Worm (Caenorhabditis elegans): ENCODE results near the gene sra-10.

sra-10 gene

DNA sequence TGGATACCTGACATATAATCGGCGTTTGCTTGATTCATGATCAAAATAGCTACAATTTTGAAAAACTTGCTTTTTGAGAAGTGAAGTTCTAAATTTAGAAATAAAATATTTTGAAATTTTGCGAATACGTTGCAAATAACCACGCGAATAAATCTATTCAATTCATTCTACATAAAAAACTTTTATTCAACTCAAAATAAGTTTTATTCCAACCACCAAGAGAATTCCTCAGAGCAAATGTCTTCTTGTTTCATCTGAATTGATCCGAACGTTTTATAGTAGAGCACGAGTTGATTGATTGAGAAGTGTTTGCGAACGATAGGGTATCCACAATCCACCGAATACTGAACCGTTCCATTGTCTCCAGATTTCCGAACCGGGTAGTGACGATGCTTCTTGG, 20.8 kb upstream of the sra-10 start, which contains the start of gene F44F4.9:
F44F4.9 (minus strand) TSS at position 101 of the 400 bp plus-strand sequence.
- TF ChIP-seq Y95B8A.8 (GFP tag; IDR thresholded peaks at IDR 0.05) (no peak), Y53F4B.3 (GFP tag; IDR thresholded peaks at IDR 0.05) (no peak), let-607 (tag; optimal IDR thresholded peaks at IDR 0.05) (no peak), xnd-1 (tag; optimal IDR thresholded peaks at IDR 0.05) (no peak), ceh-27 (GFP tag; optimal IDR thresholded peaks at IDR 0.05) (no peak), aptf-3 (GFP tag; IDR thresholded peaks at IDR 0.05) (no peak), atf-7 (tag; optimal IDR thresholded peaks at IDR 0.05) (no peak)

DNA sequence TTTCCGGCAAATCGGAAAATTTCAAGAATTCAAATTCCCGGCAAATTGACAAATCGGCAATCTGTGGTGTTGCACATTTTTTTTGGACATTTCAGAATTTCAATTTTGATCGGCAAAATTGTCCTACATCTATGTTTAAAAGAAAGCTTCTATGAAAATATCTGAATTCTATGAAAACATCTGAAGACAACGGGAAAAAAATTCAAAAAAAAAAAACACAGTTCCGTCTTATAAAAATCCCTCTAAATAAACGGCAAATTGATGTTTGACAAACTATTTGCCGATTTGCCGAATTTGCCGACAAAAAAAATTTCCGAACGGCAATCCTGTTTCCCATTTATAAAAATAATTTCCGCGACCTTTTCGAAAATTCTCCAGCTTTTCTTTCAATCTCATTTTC, 19.5 kb upstream of the sra-10 start, which contains the start of gene F44F4.15:
F44F4.15 (plus strand) TSS at position 301 of the 400 bp plus-strand sequence.
- TF ChIP-seq repo-1 (tag; optimal IDR thresholded peaks at IDR 0.05) (no peak), lsy-27 (tag; optimal IDR thresholded peaks at IDR 0.05; ENCODE audit: borderline replicate concordance, insufficient read depth) (no peak), sptf-2 (GFP tag; optimal IDR thresholded peaks at IDR 0.05) (no peak), snpc-1.1 (tag; optimal IDR thresholded peaks at IDR 0.05; ENCODE audit: insufficient read depth) (no peak), ceh-27 (GFP tag; optimal IDR thresholded peaks at IDR 0.05) (no peak), ceh-40 (GFP tag; IDR thresholded peaks at IDR 0.05) (no peak), ceh-58 (GFP tag; IDR thresholded peaks at IDR 0.05) (no peak), madf-8 (GFP tag; conservative IDR thresholded peaks at IDR 0.05) (no peak)

DNA sequence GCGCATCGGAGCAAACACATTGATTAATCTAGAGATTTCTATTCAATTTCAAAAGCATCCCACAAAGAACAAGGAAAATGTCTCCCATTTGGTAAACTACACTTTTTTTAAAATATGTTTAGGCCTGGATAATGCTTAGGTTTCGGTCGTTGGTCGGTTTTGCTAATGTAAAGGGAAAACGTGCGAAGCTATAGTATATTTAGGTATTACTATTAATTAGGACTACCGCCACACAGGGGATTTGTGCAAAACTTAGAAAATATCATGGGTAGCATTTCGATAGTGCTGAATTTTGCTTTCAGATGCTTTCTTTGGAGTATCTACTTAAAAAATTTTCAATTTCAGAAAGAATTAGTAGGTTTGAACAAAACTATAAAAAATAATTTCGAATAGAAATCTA, 18.1 kb upstream of the sra-10 start:
- no peak for TF ChIP-seq F33H1.4 (GFP tag; IDR thresholded peaks at IDR 0.05)
- TF ChIP-seq B0035.1 (tag; optimal IDR thresholded peaks at IDR 0.05), result no peak
- no peak for TF ChIP-seq F52B5.7 (tag; optimal IDR thresholded peaks at IDR 0.05)
- no peak for TF ChIP-seq mcd-1 (GFP tag; IDR thresholded peaks at IDR 0.05)
- TF ChIP-seq ekl-4 (GFP tag; IDR thresholded peaks at IDR 0.05), result no peak
- TF ChIP-seq lag-1 (GFP tag; IDR thresholded peaks at IDR 0.05), result no peak
- no peak for TF ChIP-seq F49E8.2 (tag; optimal IDR thresholded peaks at IDR 0.05; ENCODE audit: insufficient read depth)
- no peak for TF ChIP-seq zim-3 (tag; optimal IDR thresholded peaks at IDR 0.05)
- TF ChIP-seq C06A6.2 (GFP tag; conservative IDR thresholded peaks at IDR 0.05), result no peak
- TF ChIP-seq F22D6.2 (tag; optimal IDR thresholded peaks at IDR 0.05), result no peak
- TF ChIP-seq tbx-9 (tag; optimal IDR thresholded peaks at IDR 0.05; ENCODE audit: borderline replicate concordance), result no peak
- TF ChIP-seq dox-1 (GFP tag; IDR thresholded peaks at IDR 0.05), result no peak
- TF ChIP-seq hsf-1 (GFP tag; IDR thresholded peaks at IDR 0.05), result no peak
- no peak for TF ChIP-seq zfh-2 (GFP tag; conservative IDR thresholded peaks at IDR 0.05)

DNA sequence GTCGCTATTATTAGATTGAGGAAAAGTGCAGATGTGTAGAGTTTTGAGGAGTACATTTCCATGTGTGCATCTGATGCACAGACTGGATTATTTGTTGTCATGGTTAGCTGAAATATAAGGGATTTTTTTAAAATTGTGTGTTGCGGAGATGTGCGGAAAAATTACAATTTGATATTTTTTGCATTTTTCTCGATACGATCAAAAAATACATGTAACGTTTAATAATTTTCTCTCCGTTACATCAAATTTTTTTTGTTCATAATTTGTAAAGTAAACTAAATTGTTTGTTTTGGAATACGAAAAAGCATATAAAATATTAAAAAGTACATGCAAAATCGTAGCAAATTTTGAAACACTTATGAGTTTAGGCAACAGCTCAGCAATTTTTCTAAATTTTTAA, 15.3 kb upstream of the sra-10 start, which contains the start of gene sra-11:
sra-11 (minus strand) TSS at position 101 of the 400 bp plus-strand sequence.
- TF ChIP-seq rcor-1 (GFP tag; IDR thresholded peaks at IDR 0.05) (no peak), nhr-27 (tag; optimal IDR thresholded peaks at IDR 0.05) (no peak), gei-17 (GFP tag; optimal IDR thresholded peaks at IDR 0.05) (no peak), cebp-2 (GFP tag; IDR thresholded peaks at IDR 0.05) (no peak), pbrm-1 (GFP tag; IDR thresholded peaks at IDR 0.05) (no peak), nhr-120 (GFP tag; IDR thresholded peaks at IDR 0.05) (no peak)

Data from whole organism, young adult.